Worm (Caenorhabditis elegans) whole organism, mixed stage, embryonic: Measurements from ENCODE around the gene magu-1.

Experiments used
- M03D4.4 ChIP-seq: sonication (generic microtip); optimal IDR thresholded peaks from 2 replicates; lab custom pipeline; 2017; ENCODE audit warnings: mild to moderate bottlenecking, missing genetic modification characterization, missing compliant biosample characterization
- ces-1 ChIP-seq: fragments of 150-350 bp; optimal IDR thresholded peaks from 2 replicates; lab custom pipeline; 2014; ENCODE audit warnings: missing biosample characterization, missing genetic modification reagents, missing genetic modification characterization
- nhr-76 ChIP-seq: sonication (generic microtip); optimal IDR thresholded peaks from 2 replicates; lab custom pipeline; 2017; ENCODE audit warnings: missing biosample characterization, missing genetic modification characterization
- unc-39 ChIP-seq: fragments of 150-350 bp; optimal IDR thresholded peaks from 2 replicates; lab custom pipeline; 2014; ENCODE audit warnings: missing biosample characterization, missing genetic modification characterization
- unc-62 ChIP-seq: fragments of 150-350 bp; optimal IDR thresholded peaks from 2 replicates; lab custom pipeline; 2014; ENCODE audit warnings: missing biosample characterization, missing genetic modification reagents, missing genetic modification characterization

- TF ChIP-seq unc-39 (tag; lab: Kevin White, UChicago) (no peak), nhr-76 (tag; lab: Kevin White, UChicago) (no peak), ces-1 (no peak), M03D4.4 (no peak), unc-62 (GFP tag; lab: Kevin White, UChicago) (no peak)
Observed at ce11 chrIII:439926-440325, 31.6 kb downstream of the magu-1 start, which contains the start of gene affl-1.
